Fruit fly (Drosophila melanogaster): ENCODE results near the gene CG10163.
A peak's percentile ranks its signal among the peaks of the same experiment; 100 is the strongest.

Gene CG10163

dm6 chr3L:6254427-6255105 lies 4.0 kb downstream of the CG10163 start:
- TF ChIP-seq bigmax (GFP tag; optimal IDR thresholded peaks at IDR 0.05) (no peak), CG12769 (tag; optimal IDR thresholded peaks at IDR 0.05) (peak; percentile 17), sd (tag; optimal IDR thresholded peaks at IDR 0.05) (peak; percentile 92), chinmo (GFP tag; IDR thresholded peaks at IDR 0.05; ENCODE audit: partially characterized antibody) (peak; percentile 72; the same call in 1 of the 4 replicates), Nf-YC (tag; optimal IDR thresholded peaks at IDR 0.05) (no peak), CG10274 (GFP tag; optimal IDR thresholded peaks at IDR 0.05) (peak; percentile 18), CG13894 (tag; optimal IDR thresholded peaks at IDR 0.05) (peak; percentile 37), Elba2 (GFP tag; optimal IDR thresholded peaks at IDR 0.05) (no peak), Med (GFP tag) (peak; percentile 11)

DNA sequence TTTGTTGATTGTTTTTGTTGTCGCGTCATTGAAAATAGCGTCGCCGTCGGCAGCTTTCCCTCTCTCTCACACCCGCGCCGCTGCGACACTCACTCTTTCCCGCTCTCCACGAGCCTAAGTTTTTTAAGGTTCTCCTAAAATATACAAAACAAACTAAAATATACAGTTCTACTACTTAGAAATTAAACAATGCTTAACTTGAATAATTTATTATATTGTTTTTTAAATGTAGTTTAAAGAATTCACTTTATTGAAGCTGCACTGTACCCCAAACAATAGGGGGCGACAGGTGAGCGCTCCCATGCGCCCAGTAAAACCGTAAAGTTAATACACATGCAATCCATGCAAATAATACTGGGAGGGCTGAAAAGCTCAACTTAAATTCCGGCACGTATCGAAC lies 4.8 kb downstream of the CG10163 start:
- TF ChIP-seq CG14667 (GFP tag; IDR thresholded peaks at IDR 0.05) (no peak), row (GFP tag; IDR thresholded peaks at IDR 0.05) (0 out of 3 replicates have a peak, but pooled peaks have one; percentile 18), chif (GFP tag; optimal IDR thresholded peaks at IDR 0.05) (no peak), CG14050 (GFP tag; IDR thresholded peaks at IDR 0.05) (no peak), CG1647 (GFP tag; optimal IDR thresholded peaks at IDR 0.05) (no peak), CG11093 (GFP tag; IDR thresholded peaks at IDR 0.05) (no peak), grau (tag; optimal IDR thresholded peaks at IDR 0.05) (peak; percentile 55), sd (tag; optimal IDR thresholded peaks at IDR 0.05) (peak; percentile 32)

DNA sequence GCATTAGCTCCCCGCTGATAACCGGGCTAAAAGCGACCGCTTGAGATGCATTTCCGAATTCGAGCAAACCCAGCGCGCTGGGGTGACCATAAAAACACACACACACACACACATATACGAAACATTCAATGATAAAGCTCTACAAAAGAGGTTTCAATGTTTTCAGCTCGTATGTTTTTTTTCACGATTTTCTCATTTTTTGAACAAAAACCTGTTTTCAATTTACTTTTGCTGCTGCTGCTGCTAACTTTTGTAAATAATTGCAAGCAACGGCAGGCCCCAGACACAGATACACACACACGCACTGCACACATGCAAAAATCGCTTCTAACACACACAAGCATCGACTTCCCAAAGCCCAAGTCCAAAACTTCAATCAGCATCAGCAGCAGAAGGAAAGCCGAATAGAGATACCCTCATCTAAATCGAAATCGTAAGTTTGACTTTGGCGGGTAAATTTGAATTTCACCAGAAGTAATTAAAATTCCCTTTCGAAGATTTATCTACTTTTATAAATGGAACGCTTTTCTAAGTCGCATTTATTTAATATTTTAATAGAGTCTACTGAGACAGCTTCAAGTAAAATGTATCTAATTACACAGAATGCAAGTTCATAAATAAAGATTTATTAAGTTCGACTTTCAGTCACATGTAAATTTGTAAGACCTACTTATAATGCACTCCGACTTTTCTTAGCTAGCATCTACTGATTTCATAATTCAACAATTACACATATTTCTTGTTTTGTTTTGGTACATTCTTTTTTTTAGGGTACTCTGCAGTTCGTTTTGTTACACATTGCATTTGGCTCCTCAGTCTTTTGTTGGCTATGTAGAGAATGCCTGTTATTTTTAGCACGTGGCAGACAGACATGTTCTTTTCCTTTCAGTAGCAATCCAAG lies 9.1 kb downstream of the CG10163 start:
- no peak for TF ChIP-seq Mes4 (GFP tag; optimal IDR thresholded peaks at IDR 0.05)
- TF ChIP-seq caup (GFP tag; optimal IDR thresholded peaks at IDR 0.05; ENCODE audit: severe bottlenecking): no peak
- peak; percentile 59 for TF ChIP-seq D19A (tag; optimal IDR thresholded peaks at IDR 0.05)
- no peak for TF ChIP-seq vnd (GFP tag; IDR thresholded peaks at IDR 0.05; ENCODE audit: partially characterized antibody)
- TF ChIP-seq rib (GFP tag; IDR thresholded peaks at IDR 0.05): no peak
- no peak for TF ChIP-seq CG9876 (GFP tag; optimal IDR thresholded peaks at IDR 0.05)
- TF ChIP-seq CG4360 (GFP tag; IDR thresholded peaks at IDR 0.05): no peak
- no peak for TF ChIP-seq zen (tag; optimal IDR thresholded peaks at IDR 0.05)
- no peak for TF ChIP-seq CG13296 (GFP tag; optimal IDR thresholded peaks at IDR 0.05)
- TF ChIP-seq CG10321 (GFP tag; IDR thresholded peaks at IDR 0.05): no peak
- TF ChIP-seq Optix (GFP tag; IDR thresholded peaks at IDR 0.05): no peak
- no peak for TF ChIP-seq Neu2 (GFP tag; optimal IDR thresholded peaks at IDR 0.05; ENCODE audit: borderline replicate concordance)
- TF ChIP-seq Dad (GFP tag; optimal IDR thresholded peaks at IDR 0.05): no peak
- peak; percentile 15 for TF ChIP-seq corto (GFP tag; optimal IDR thresholded peaks at IDR 0.05)
- TF ChIP-seq fd96Cb (tag; optimal IDR thresholded peaks at IDR 0.05): no peak
- TF ChIP-seq CG2129 (GFP tag; IDR thresholded peaks at IDR 0.05; ENCODE audit: partially characterized antibody): no peak
- TF ChIP-seq E2f1 (GFP tag; IDR thresholded peaks at IDR 0.05): no peak
- no peak for TF ChIP-seq CG30403 (GFP tag; optimal IDR thresholded peaks at IDR 0.05)
- no peak for TF ChIP-seq jigr1 (GFP tag; IDR thresholded peaks at IDR 0.05)
- TF ChIP-seq CG2678 (tag; optimal IDR thresholded peaks at IDR 0.05): no peak
- TF ChIP-seq cg (GFP tag; optimal IDR thresholded peaks at IDR 0.05): peak; percentile 53
- TF ChIP-seq CG10959 (GFP tag; IDR thresholded peaks at IDR 0.05): no peak
- TF ChIP-seq bowl (GFP tag; IDR thresholded peaks at IDR 0.05): no peak
- TF ChIP-seq Ravus (GFP tag; IDR thresholded peaks at IDR 0.05): no peak
- TF ChIP-seq eyg (GFP tag; optimal IDR thresholded peaks at IDR 0.05): no peak
- TF ChIP-seq Ada2b (GFP tag; IDR thresholded peaks at IDR 0.05): no peak
- TF ChIP-seq knrl (GFP tag; IDR thresholded peaks at IDR 0.05; ENCODE audit: partially characterized antibody): no peak
- no peak for TF ChIP-seq Ptx1 (GFP tag; IDR thresholded peaks at IDR 0.05)
- TF ChIP-seq ash1 (GFP tag; optimal IDR thresholded peaks at IDR 0.05): no peak
- TF ChIP-seq CG43689 (GFP tag; IDR thresholded peaks at IDR 0.05): no peak
